Worm (Caenorhabditis elegans): ENCODE data around the gene srh-4.

- TF ChIP-seq aha-1 (tag), result no peak
- TF ChIP-seq aly-2 (tag; optimal IDR thresholded peaks at IDR 0.05), result no peak
- TF ChIP-seq pha-4 (GFP tag; IDR thresholded peaks at IDR 0.05), result no peak
- TF ChIP-seq pha-4 (tag; optimal IDR thresholded peaks at IDR 0.05), result no peak
- no peak for TF ChIP-seq zag-1 (tag; optimal IDR thresholded peaks at IDR 0.05)
- TF ChIP-seq rbr-2 (tag; optimal IDR thresholded peaks at IDR 0.05), result no peak
- TF ChIP-seq lsy-2 (tag; optimal IDR thresholded peaks at IDR 0.05), result no peak
- no peak for TF ChIP-seq ceh-82 (tag; optimal IDR thresholded peaks at IDR 0.05)
- no peak for TF ChIP-seq unc-39 (tag; optimal IDR thresholded peaks at IDR 0.05)
- TF ChIP-seq snpc-4 (tag; optimal IDR thresholded peaks at IDR 0.05), result no peak
- TF ChIP-seq zfp-3 (GFP tag; conservative IDR thresholded peaks at IDR 0.05), result no peak
- no peak for TF ChIP-seq vab-7 (GFP tag; IDR thresholded peaks at IDR 0.05)
These were observed 40.6 kb upstream of the srh-4 start for ce11 chrV:3969664-3970063.
